Worm (Caenorhabditis elegans): ENCODE measurements around the gene tbce-1.

ce11 chrIV:8345518-8345917 is 51.0 kb downstream of the tbce-1 start, which contains the start of gene F17E9.5:
- no peak for TF ChIP-seq dao-5 (tag; optimal IDR thresholded peaks at IDR 0.05)
- TF ChIP-seq him-1 (tag; optimal IDR thresholded peaks at IDR 0.05) = no peak

Measured in whole organism, L4/young adult.